Fruit fly (Drosophila melanogaster): ENCODE measurements around the gene Thor.

DNA sequence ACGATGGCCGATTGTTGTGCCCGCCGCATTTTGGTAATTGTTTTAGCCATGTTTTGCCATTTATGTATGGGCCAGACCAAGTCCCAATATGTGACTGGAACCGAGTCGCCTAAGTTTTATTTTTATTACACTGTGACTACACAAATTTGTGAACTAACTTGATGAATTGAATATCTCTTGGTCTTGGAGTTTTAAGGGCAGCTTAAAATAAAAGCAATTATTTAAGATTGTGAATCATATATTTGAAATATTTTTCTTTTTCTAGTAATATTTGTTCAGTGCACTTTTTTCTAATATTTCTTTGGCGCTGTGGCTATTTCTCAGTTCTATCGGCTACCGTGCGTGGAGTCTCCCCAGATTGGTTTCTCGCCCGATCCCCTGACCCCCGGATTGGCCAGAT is 15.2 kb downstream of the Thor start:
- TF ChIP-seq cnc (optimal IDR thresholded peaks at IDR 0.05) (no peak), Clk (GFP tag; optimal IDR thresholded peaks at IDR 0.05) (no peak), cic (GFP tag; optimal IDR thresholded peaks at IDR 0.05) (no peak), tj (GFP tag; optimal IDR thresholded peaks at IDR 0.05) (no peak), ovo (GFP tag; optimal IDR thresholded peaks at IDR 0.05) (no peak), bab1 (GFP tag; optimal IDR thresholded peaks at IDR 0.05) (no peak), CG33017 (tag; optimal IDR thresholded peaks at IDR 0.05) (no peak)
